Worm (Caenorhabditis elegans) whole organism, late embryonic: ENCODE results near the gene srh-201.

Experiments used
- T23F11.4 ChIP-seq: fragments of 200-800 bp; sonication (Bioruptor generic); optimal IDR thresholded peaks from 2 replicates; lab custom pipeline; 2018; ENCODE audit warnings: mild to moderate bottlenecking, missing genetic modification characterization, missing compliant biosample characterization
- ama-1 ChIP-seq: fragments of 150-350 bp; optimal IDR thresholded peaks from 2 replicates; lab custom pipeline; 2014
- dve-1 ChIP-seq: sonication (generic microtip); optimal IDR thresholded peaks from 2 replicates; lab custom pipeline; 2017; ENCODE audit warnings: antibody characterized with exemption, mild to moderate bottlenecking, missing genetic modification characterization, missing compliant biosample characterization
- nfya-1 ChIP-seq: sonication (generic microtip); optimal IDR thresholded peaks from 2 replicates; lab custom pipeline; 2017; ENCODE audit warnings: missing genetic modification characterization, mild to moderate bottlenecking, missing compliant biosample characterization, antibody characterized with exemption, moderate library complexity
- nhr-11 ChIP-seq: fragments of 150-350 bp; optimal IDR thresholded peaks from 2 replicates; lab custom pipeline; 2014; ENCODE audit warnings: missing biosample characterization, missing genetic modification characterization
- pqm-1 ChIP-seq: sonication (generic microtip); optimal IDR thresholded peaks from 2 replicates; lab custom pipeline; 2016; ENCODE audit warnings: missing genetic modification characterization, missing compliant biosample characterization
- tbx-2 ChIP-seq: sonication (generic microtip); optimal IDR thresholded peaks from 2 replicates; lab custom pipeline; 2016; ENCODE audit warnings: missing genetic modification characterization, missing compliant biosample characterization
- tbx-7 ChIP-seq: sonication (generic microtip); optimal IDR thresholded peaks from 2 replicates; lab custom pipeline; 2016; ENCODE audit warnings: missing genotype, missing genetic modification characterization, missing compliant biosample characterization
- unc-42 ChIP-seq: sonication (generic microtip); optimal IDR thresholded peaks from 2 replicates; lab custom pipeline; 2016; ENCODE audit warnings: missing genotype, missing genetic modification characterization, missing compliant biosample characterization
- unc-86 ChIP-seq: sonication (generic microtip); optimal IDR thresholded peaks from 2 replicates; lab custom pipeline; 2016; ENCODE audit warnings: missing genetic modification characterization, missing compliant biosample characterization

- no peak for TF ChIP-seq tbx-7 (tag; lab: Kevin White, UChicago)
- no peak for TF ChIP-seq ama-1 (lab: Kevin White, UChicago)
- TF ChIP-seq nfya-1 (tag; lab: Kevin White, UChicago), result no peak
- no peak for TF ChIP-seq unc-42 (tag; lab: Kevin White, UChicago)
- no peak for TF ChIP-seq nhr-11 (tag; lab: Kevin White, UChicago)
- no peak for TF ChIP-seq T23F11.4 (GFP tag; lab: Kevin White, UChicago)
- no peak for TF ChIP-seq pqm-1 (tag; lab: Kevin White, UChicago)
- no peak for TF ChIP-seq dve-1
- TF ChIP-seq unc-86, result no peak
- no peak for TF ChIP-seq tbx-2
Measured at ce11 chrV:8977895-8978294, 35.8 kb downstream of the srh-201 start.
